Worm (Caenorhabditis elegans): Measurements from ENCODE around the gene C04E6.12.

- TF ChIP-seq sea-1 (GFP tag; conservative IDR thresholded peaks at IDR 0.05) (no peak), flt-1 (GFP tag; IDR thresholded peaks at IDR 0.05) (no peak), aly-1 (tag; optimal IDR thresholded peaks at IDR 0.05) (no peak), ets-7 (tag; optimal IDR thresholded peaks at IDR 0.05) (no peak), scrt-1 (GFP tag; IDR thresholded peaks at IDR 0.05) (no peak), tra-4 (tag; optimal IDR thresholded peaks at IDR 0.05) (no peak), ama-1 (optimal IDR thresholded peaks at IDR 0.05) (no peak), hnd-1 (tag; optimal IDR thresholded peaks at IDR 0.05) (no peak), tbx-11 (GFP tag; IDR thresholded peaks at IDR 0.05) (no peak), pes-1 (GFP tag; IDR thresholded peaks at IDR 0.05) (no peak), B0310.2 (tag; optimal IDR thresholded peaks at IDR 0.05) (no peak)
Observed at ce11 chrV:5963696-5964095, 43.9 kb upstream of the C04E6.12 start, which contains the start of gene pcm-1.
